Fruit fly (Drosophila melanogaster) whole organism, wandering third instar larva: ENCODE results near the gene CG13924.

Experiments
- Abd-B ChIP-seq: fragments of >200 bp; optimal IDR thresholded peaks from 2 replicates; lab custom pipeline; 2017; ENCODE audit warnings: missing biosample characterization, missing genetic modification characterization
- CG32264 ChIP-seq: fragments of 200-800 bp; sonication (Bioruptor generic); optimal IDR thresholded peaks from 2 replicates; lab custom pipeline; 2016; ENCODE audit warnings: missing biosample characterization, missing genetic modification characterization
- CG9705 ChIP-seq: fragments of 200-800 bp; sonication (Bioruptor generic); optimal IDR thresholded peaks from 2 replicates; lab custom pipeline; 2018; ENCODE audit warnings: missing biosample characterization, mild to moderate bottlenecking, missing genetic modification characterization
- CrebA ChIP-seq: fragments of 200-800 bp; sonication (Bioruptor generic); optimal IDR thresholded peaks from 2 replicates; lab custom pipeline; 2016; ENCODE audit warnings: missing biosample characterization, mild to moderate bottlenecking, missing genetic modification characterization, borderline replicate concordance
- Dfd ChIP-seq: fragments of >200 bp; optimal IDR thresholded peaks from 2 replicates; lab custom pipeline; 2017; ENCODE audit warnings: missing biosample characterization, missing genetic modification characterization
- Dif ChIP-seq: fragments of 200-275, 200-300 bp; sonication (Bioruptor generic); optimal IDR thresholded peaks from 2 replicates; lab custom pipeline; 2018; ENCODE audit warnings: missing biosample characterization, missing genetic modification characterization; ENCODE audit not compliant: partially characterized antibody
- GATAd ChIP-seq: sonication (Bioruptor generic); optimal IDR thresholded peaks from 2 replicates; lab custom pipeline; 2016; ENCODE audit warnings: missing biosample characterization, missing genetic modification characterization
- HLH106 ChIP-seq: fragments of 200-800 bp; optimal IDR thresholded peaks from 3 replicates; lab custom pipeline; 2019; ENCODE audit warnings: missing biosample characterization, mild to moderate bottlenecking, missing genetic modification characterization, moderate library complexity
- Hnf4 ChIP-seq: fragments of 200-800 bp; sonication (Bioruptor generic); optimal IDR thresholded peaks from 2 replicates; lab custom pipeline; 2016; ENCODE audit warnings: missing biosample characterization, mild to moderate bottlenecking, missing genetic modification characterization
- Hr78 ChIP-seq: fragments of >200 bp; optimal IDR thresholded peaks from 2 replicates; lab custom pipeline; 2017; ENCODE audit warnings: missing biosample characterization, missing genetic modification characterization
- Hr83 ChIP-seq: fragments of 200-300 bp; sonication (Bioruptor generic); optimal IDR thresholded peaks from 2 replicates; lab custom pipeline; 2016; ENCODE audit warnings: missing biosample characterization, mild to moderate bottlenecking, missing genetic modification characterization, moderate library complexity; ENCODE audit not compliant: poor library complexity, severe bottlenecking
- Jra ChIP-seq: sonication (Bioruptor generic); optimal IDR thresholded peaks from 2 replicates; lab custom pipeline; 2016; ENCODE audit warnings: missing biosample characterization, missing genetic modification characterization
- Mio ChIP-seq: sonication (Bioruptor generic); optimal IDR thresholded peaks from 2 replicates; lab custom pipeline; 2016; ENCODE audit warnings: missing biosample characterization, missing genetic modification characterization
- Myc ChIP-seq: fragments of >200 bp; optimal IDR thresholded peaks from 2 replicates; lab custom pipeline; 2017
- N ChIP-seq: fragments of >200 bp; optimal IDR thresholded peaks from 2 replicates; lab custom pipeline; 2018; ENCODE audit warnings: missing biosample characterization, missing external identifiers, missing genetic modification characterization
- OdsH ChIP-seq: fragments of 200-800 bp; sonication (Bioruptor generic); optimal IDR thresholded peaks from 2 replicates; lab custom pipeline; 2016; ENCODE audit warnings: missing biosample characterization, mild to moderate bottlenecking, missing genetic modification characterization
- Rel ChIP-seq, 2 experiments: fragments of 200-800 bp; sonication (Bioruptor generic) in 1 of 2; optimal IDR thresholded peaks; 2 replicates in 1 of 2; 3 replicates in 1 of 2; lab custom pipeline; 2016 to 2019; ENCODE audit warnings: mild to moderate bottlenecking in 2 of 2, missing biosample characterization in 2 of 2, missing genetic modification characterization in 2 of 2, moderate library complexity in 1 of 2
- Sp1 ChIP-seq: fragments of 200-800 bp; sonication (Bioruptor generic); optimal IDR thresholded peaks from 3 replicates; lab custom pipeline; 2019; ENCODE audit warnings: missing biosample characterization, mild to moderate bottlenecking, missing genetic modification characterization, moderate library complexity
- Vsx2 ChIP-seq: fragments of 200-300, 225-300 bp; sonication (Bioruptor generic); optimal IDR thresholded peaks from 2 replicates; lab custom pipeline; 2018; ENCODE audit warnings: missing biosample characterization, missing genetic modification characterization; ENCODE audit not compliant: partially characterized antibody
- br ChIP-seq: fragments of 200-800 bp; sonication (Bioruptor generic); optimal IDR thresholded peaks from 2 replicates; lab custom pipeline; 2016; ENCODE audit warnings: missing biosample characterization, missing genetic modification characterization
- brk ChIP-seq: fragments of 200-800 bp; sonication (Bioruptor generic); optimal IDR thresholded peaks from 2 replicates; lab custom pipeline; 2016; ENCODE audit warnings: missing biosample characterization, mild to moderate bottlenecking, missing genetic modification characterization
- dl ChIP-seq, 2 experiments: fragments of 175-275, 200-275 bp in 1 of 2; fragments of 200-275 bp in 1 of 2; sonication (Bioruptor generic); optimal IDR thresholded peaks; lab custom pipeline; 2018; ENCODE audit warnings: mild to moderate bottlenecking in 2 of 2, missing biosample characterization in 2 of 2, missing genetic modification characterization in 2 of 2, moderate library complexity in 2 of 2; ENCODE audit not compliant: partially characterized antibody in 2 of 2, insufficient read depth in 1 of 2
- dmrt93B ChIP-seq: fragments of 200-800 bp; sonication (Bioruptor generic); optimal IDR thresholded peaks from 2 replicates; lab custom pipeline; 2018; ENCODE audit warnings: missing biosample characterization, mild to moderate bottlenecking, missing genetic modification characterization
- dsf ChIP-seq: sonication (Bioruptor generic); optimal IDR thresholded peaks from 2 replicates; lab custom pipeline; 2016; ENCODE audit warnings: missing biosample characterization, missing genetic modification characterization, borderline replicate concordance
- ey ChIP-seq: fragments of 200-800 bp; sonication (Bioruptor generic); optimal IDR thresholded peaks from 2 replicates; lab custom pipeline; 2016; ENCODE audit warnings: missing biosample characterization, missing genetic modification characterization
- foxo ChIP-seq, 2 experiments: fragments of 200-800 bp; sonication (Bioruptor generic); optimal IDR thresholded peaks; 2 replicates in 1 of 2; 3 replicates in 1 of 2; lab custom pipeline; 2016 to 2017; ENCODE audit warnings: missing biosample characterization in 2 of 2, missing genetic modification characterization in 2 of 2
- fru ChIP-seq: fragments of 200-800 bp; sonication (Bioruptor generic); optimal IDR thresholded peaks from 3 replicates; lab custom pipeline; 2016; ENCODE audit warnings: missing biosample characterization, mild to moderate bottlenecking, missing genetic modification characterization
- h ChIP-seq: fragments of 200-800 bp; sonication (Bioruptor generic); optimal IDR thresholded peaks from 3 replicates; lab custom pipeline; 2016; ENCODE audit warnings: missing biosample characterization, mild to moderate bottlenecking, missing genetic modification characterization
- jim ChIP-seq: fragments of 175-275, 200-325 bp; sonication (Bioruptor generic); optimal IDR thresholded peaks from 2 replicates; lab custom pipeline; 2016; ENCODE audit warnings: missing biosample characterization, mild to moderate bottlenecking, missing genetic modification characterization
- lola ChIP-seq: fragments of >200 bp; optimal IDR thresholded peaks from 2 replicates; lab custom pipeline; 2017; ENCODE audit warnings: missing biosample characterization, missing genetic modification characterization
- pan ChIP-seq: fragments of >200 bp; optimal IDR thresholded peaks from 2 replicates; lab custom pipeline; 2017
- psq ChIP-seq: fragments of 200-800 bp; sonication (Bioruptor generic); optimal IDR thresholded peaks from 3 replicates; lab custom pipeline; 2017; ENCODE audit warnings: missing biosample characterization, mild to moderate bottlenecking, missing genetic modification characterization, moderate library complexity
- rgr ChIP-seq: fragments of 200-800 bp; sonication (Bioruptor generic); optimal IDR thresholded peaks from 3 replicates; lab custom pipeline; 2016; ENCODE audit warnings: missing biosample characterization, mild to moderate bottlenecking, missing genetic modification characterization
- sage ChIP-seq: fragments of 200-800 bp; sonication (Bioruptor generic); optimal IDR thresholded peaks from 2 replicates; lab custom pipeline; 2016; ENCODE audit warnings: missing biosample characterization, mild to moderate bottlenecking, missing genetic modification characterization
- sv ChIP-seq: fragments of 200-800 bp; sonication (Bioruptor generic); optimal IDR thresholded peaks from 3 replicates; lab custom pipeline; 2016; ENCODE audit warnings: missing biosample characterization, missing genetic modification characterization
- tai ChIP-seq: sonication (Bioruptor generic); optimal IDR thresholded peaks from 2 replicates; lab custom pipeline; 2016; ENCODE audit warnings: missing biosample characterization, missing genetic modification characterization
- usp ChIP-seq: fragments of >200 bp; optimal IDR thresholded peaks from 2 replicates; lab custom pipeline; 2017; ENCODE audit warnings: missing biosample characterization, missing genetic modification characterization
- woc ChIP-seq: sonication (Bioruptor generic); optimal IDR thresholded peaks from 2 replicates; lab custom pipeline; 2016; ENCODE audit warnings: missing biosample characterization, mild to moderate bottlenecking, missing genetic modification characterization

Gene CG13924

DNA sequence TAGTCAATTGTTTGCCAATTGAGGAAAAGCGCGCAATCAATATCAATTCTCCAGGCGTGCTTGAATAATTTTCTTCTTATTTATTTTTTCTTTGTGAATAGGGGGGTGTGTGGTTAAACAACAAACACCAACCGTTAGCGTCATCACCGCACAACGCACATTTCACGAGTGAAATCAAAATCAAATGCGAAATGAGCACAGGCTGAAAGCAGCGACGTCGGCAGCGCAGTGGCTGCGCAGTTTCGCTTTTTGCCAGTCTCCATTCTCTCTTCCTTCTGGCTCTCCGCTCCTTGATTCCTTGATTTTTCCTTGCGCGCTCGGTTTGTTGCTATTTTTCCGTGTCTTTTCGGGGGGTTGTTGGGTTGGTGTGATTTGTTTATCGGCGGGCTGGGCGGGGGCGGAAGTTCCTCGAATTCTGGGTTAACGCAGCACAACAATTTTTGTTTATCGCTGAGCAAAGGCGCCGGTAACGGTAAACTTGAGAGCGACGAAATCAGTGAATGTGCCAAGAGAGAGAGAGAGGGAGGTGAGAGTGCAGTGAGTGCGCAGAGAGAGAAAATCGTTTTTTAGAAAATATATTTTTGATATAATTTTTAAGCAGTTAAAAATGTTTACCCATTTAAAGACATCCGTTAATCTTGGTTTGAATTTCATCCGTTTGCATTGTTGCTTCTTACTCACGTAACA lies 13.2 kb downstream of the CG13924 start, which contains the start of gene CG13937:
Gene CG13937, minus strand, starts transcription at position 174 of the 687 bp plus-strand sequence.
- TF ChIP-seq Dfd (GFP tag; lab: Kevin White, UChicago) (no peak), Myc (lab: Kevin White, UChicago) (peak; percentile 5)

DNA sequence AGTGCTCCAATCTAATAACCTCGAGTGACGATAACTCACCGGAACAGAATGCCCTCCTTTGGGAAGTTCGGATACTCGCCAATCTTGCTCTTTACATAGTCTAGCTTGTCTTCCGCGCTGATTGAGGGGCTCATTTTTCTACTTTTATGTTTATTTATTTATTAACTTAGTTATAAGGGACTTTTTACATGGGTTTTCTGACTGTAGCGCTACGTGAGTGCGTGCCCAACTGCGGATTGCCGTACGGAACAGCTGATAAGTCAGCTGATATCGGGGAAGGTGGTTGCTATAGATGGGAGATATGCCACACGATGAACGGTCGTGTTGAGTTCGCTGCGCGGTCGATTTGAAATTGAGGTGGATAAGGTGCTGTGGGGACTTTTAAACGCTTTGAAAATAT lies 14.8 kb downstream of the CG13924 start, which contains the start of gene Aprt:
Gene Aprt, minus strand, starts transcription at position 368 of the 400 bp plus-strand sequence.
- TF ChIP-seq Myc (lab: Kevin White, UChicago) (peak; percentile 69), dl (GFP tag; optimal IDR thresholded peaks at IDR 0.05; lab: Kevin White, UChicago; ENCODE audit: insufficient read depth in 1 of 2, partially characterized antibody in 2 of 2) (no peak), Rel (GFP tag; optimal IDR thresholded peaks at IDR 0.05; lab: Kevin White, UChicago) (no peak), Rel (tag; optimal IDR thresholded peaks at IDR 0.05; lab: Kevin White, UChicago) (peak; percentile 97), Vsx2 (GFP tag; lab: Kevin White, UChicago) (no peak), sage (peak; percentile 14), GATAd (GFP tag; lab: Kevin White, UChicago) (no peak), usp (GFP tag; lab: Kevin White, UChicago) (no peak), Dfd (GFP tag; lab: Kevin White, UChicago) (no peak), Mio (GFP tag; lab: Kevin White, UChicago) (no peak)

DNA sequence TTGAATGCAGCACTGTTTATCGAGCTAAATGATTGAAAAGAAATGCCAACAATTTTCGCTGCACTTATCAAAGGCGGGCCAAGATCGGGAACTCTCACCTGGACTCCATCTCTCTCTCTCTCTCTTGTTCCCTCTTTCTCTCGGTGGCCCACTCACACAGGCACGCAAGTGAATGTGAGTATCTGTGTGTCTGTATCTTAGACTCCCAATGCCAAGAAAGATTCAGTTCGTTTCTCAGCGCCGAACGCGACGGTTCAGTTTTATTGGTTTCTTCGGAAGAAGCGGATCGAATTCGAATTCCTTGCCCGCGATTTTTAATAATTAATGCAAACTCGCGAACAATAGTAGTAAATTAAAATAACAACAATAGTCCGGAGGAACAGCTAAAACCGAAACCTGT lies 15.6 kb downstream of the CG13924 start, which contains the start of gene Tmhs:
Gene Tmhs, plus strand, starts transcription at position 222 of the 400 bp plus-strand sequence.
- no peak for TF ChIP-seq sv
- TF ChIP-seq brk (GFP tag; lab: Kevin White, UChicago): no peak
- TF ChIP-seq CG32264 (GFP tag; lab: Kevin White, UChicago): no peak
- TF ChIP-seq OdsH (GFP tag; lab: Kevin White, UChicago): no peak
- no peak for TF ChIP-seq Mio (GFP tag; lab: Kevin White, UChicago)
- no peak for TF ChIP-seq psq
- peak; percentile 50 to 83 for TF ChIP-seq dl (GFP tag; optimal IDR thresholded peaks at IDR 0.05; lab: Kevin White, UChicago; ENCODE audit: insufficient read depth in 1 of 2, partially characterized antibody in 2 of 2)
- TF ChIP-seq Dif: peak; percentile 73
- peak; percentile 29 for TF ChIP-seq Hr83 (GFP tag; lab: Kevin White, UChicago)
- TF ChIP-seq foxo (GFP tag; optimal IDR thresholded peaks at IDR 0.05; lab: Kevin White, UChicago): no peak

DNA sequence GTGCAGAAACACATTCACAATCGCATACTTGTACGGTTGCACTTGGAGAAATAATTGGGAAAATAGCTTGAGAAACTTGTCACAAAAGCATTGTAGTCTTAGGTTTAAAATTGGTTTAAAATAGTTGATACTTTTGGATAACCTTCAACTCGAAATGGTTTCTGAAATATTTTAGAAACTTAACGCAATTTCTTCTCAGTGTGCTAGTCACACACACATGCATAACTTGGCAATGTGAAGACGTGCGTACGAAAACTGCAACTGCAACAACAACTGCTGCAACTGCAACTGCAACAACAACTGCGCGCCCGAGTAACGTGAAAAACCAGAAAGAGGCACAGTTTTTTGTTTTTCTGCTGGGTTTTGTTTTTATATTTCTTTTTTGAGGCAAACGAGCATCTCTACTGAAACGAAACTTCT lies 16.3 kb downstream of the CG13924 start:
- peak; percentile 85 for TF ChIP-seq OdsH (GFP tag; lab: Kevin White, UChicago)
- TF ChIP-seq fru (GFP tag; lab: Kevin White, UChicago): peak; percentile 90
- TF ChIP-seq brk (GFP tag; lab: Kevin White, UChicago): peak; percentile 46
- TF ChIP-seq psq: peak; percentile 80
- peak; percentile 98 for TF ChIP-seq h
- peak; percentile 59 for TF ChIP-seq CG9705
- no peak for TF ChIP-seq pan (lab: Kevin White, UChicago)
- no peak for TF ChIP-seq Hr78 (GFP tag; lab: Kevin White, UChicago)
- TF ChIP-seq CrebA (GFP tag; lab: Kevin White, UChicago): peak; percentile 33
- TF ChIP-seq Dif: no peak
- TF ChIP-seq Dfd (GFP tag; lab: Kevin White, UChicago): no peak
- TF ChIP-seq usp (GFP tag; lab: Kevin White, UChicago): no peak
- no peak for TF ChIP-seq Abd-B (GFP tag; lab: Kevin White, UChicago)
- peak; percentile 74 for TF ChIP-seq Jra (GFP tag; lab: Kevin White, UChicago)
- peak; percentile 87 for TF ChIP-seq Sp1 (GFP tag; lab: Kevin White, UChicago)
- TF ChIP-seq dsf (GFP tag; lab: Kevin White, UChicago): peak; percentile 52
- TF ChIP-seq tai (GFP tag; lab: Kevin White, UChicago): peak; percentile 79
- peak; percentile 84 for TF ChIP-seq ey
- peak; percentile 54 for TF ChIP-seq Rel (GFP tag; optimal IDR thresholded peaks at IDR 0.05; lab: Kevin White, UChicago)
- peak; percentile 60 for TF ChIP-seq Rel (tag; optimal IDR thresholded peaks at IDR 0.05; lab: Kevin White, UChicago)
- peak; percentile 83 for TF ChIP-seq sage
- no peak for TF ChIP-seq N (GFP tag; lab: Kevin White, UChicago)
- peak; percentile 69 for TF ChIP-seq woc (GFP tag; lab: Kevin White, UChicago)
- peak; percentile 86 for TF ChIP-seq br (GFP tag; lab: Kevin White, UChicago)
- TF ChIP-seq jim: no peak
- TF ChIP-seq Mio (GFP tag; lab: Kevin White, UChicago): no peak
- no peak for TF ChIP-seq dl (GFP tag; optimal IDR thresholded peaks at IDR 0.05; lab: Kevin White, UChicago; ENCODE audit: insufficient read depth in 1 of 2, partially characterized antibody in 2 of 2)
- TF ChIP-seq sv: peak; percentile 50
- TF ChIP-seq Hr83 (GFP tag; lab: Kevin White, UChicago): peak; percentile 78
- TF ChIP-seq HLH106 (tag; lab: Kevin White, UChicago): peak; percentile 95
- peak; percentile 75 for TF ChIP-seq dmrt93B (GFP tag; lab: Kevin White, UChicago)
- peak; percentile 74 for TF ChIP-seq Hnf4 (GFP tag; lab: Kevin White, UChicago)
- no peak for TF ChIP-seq Myc (lab: Kevin White, UChicago)
- TF ChIP-seq GATAd (GFP tag; lab: Kevin White, UChicago): no peak
- TF ChIP-seq CG32264 (GFP tag; lab: Kevin White, UChicago): peak; percentile 85
- peak; percentile 88 for TF ChIP-seq rgr
- TF ChIP-seq Vsx2 (GFP tag; lab: Kevin White, UChicago): no peak
- peak; percentile 69 to 90 for TF ChIP-seq foxo (GFP tag; optimal IDR thresholded peaks at IDR 0.05; lab: Kevin White, UChicago)
- TF ChIP-seq lola (GFP tag; lab: Kevin White, UChicago): no peak
